Fruit fly (Drosophila melanogaster) whole organism, embryonic: Measurements from ENCODE around the gene Ptp4E.
A peak's percentile ranks its signal among the peaks of the same experiment; 100 is the strongest.

Source experiments
- ATbp ChIP-seq: fragments of 200-800 bp; sonication (Bioruptor generic); optimal IDR thresholded peaks from 2 replicates; lab custom pipeline; 2017; ENCODE audit warnings: missing biosample characterization, mild to moderate bottlenecking, missing genetic modification characterization, missing genetic modification reagents
- Adf1 ChIP-seq: fragments of 200-800 bp; sonication (Bioruptor generic); IDR thresholded peaks from 2 replicates; pipeline ENCODE4 v1.3.6; 2022; ENCODE audit warnings: missing biosample characterization, missing genetic modification characterization
- B-H1 ChIP-seq: fragments of 200-800 bp; sonication (Bioruptor generic); IDR thresholded peaks from 3 replicates; pipeline ENCODE4 v1.3.6; 2022; ENCODE audit warnings: missing biosample characterization, missing genetic modification characterization
- B-H2 ChIP-seq: fragments of 200-800 bp; sonication (Bioruptor generic); optimal IDR thresholded peaks from 2 replicates; lab custom pipeline; 2018; ENCODE audit warnings: missing biosample characterization, mild to moderate bottlenecking, missing genetic modification characterization
- CG10431 ChIP-seq: fragments of 200-800 bp; sonication (Bioruptor generic); optimal IDR thresholded peaks from 3 replicates; lab custom pipeline; 2018; ENCODE audit warnings: missing biosample characterization, mild to moderate bottlenecking, missing genetic modification characterization
- CG12391 ChIP-seq: fragments of 200-800 bp; sonication (Bioruptor generic); optimal IDR thresholded peaks from 3 replicates; lab custom pipeline; 2018; ENCODE audit warnings: missing biosample characterization, mild to moderate bottlenecking, missing genetic modification characterization, moderate library complexity
- CG12942 ChIP-seq: fragments of 200-800 bp; sonication (Bioruptor generic); optimal IDR thresholded peaks from 3 replicates; lab custom pipeline; 2016; ENCODE audit warnings: missing biosample characterization, missing genetic modification characterization
- CG14710 ChIP-seq: fragments of 200-800 bp; sonication (Bioruptor generic); optimal IDR thresholded peaks from 3 replicates; lab custom pipeline; 2019; ENCODE audit warnings: missing biosample characterization, mild to moderate bottlenecking, missing genetic modification characterization, moderate library complexity
- CG1529 ChIP-seq: fragments of 200-800 bp; sonication (Bioruptor generic); optimal IDR thresholded peaks from 3 replicates; lab custom pipeline; 2018; ENCODE audit warnings: missing biosample characterization, missing genetic modification characterization
- CG15696 ChIP-seq: fragments of 200-800 bp; sonication (Bioruptor generic); optimal IDR thresholded peaks from 2 replicates; lab custom pipeline; 2019; ENCODE audit warnings: missing biosample characterization, mild to moderate bottlenecking, missing genetic modification characterization, moderate library complexity
- CG17359 ChIP-seq: fragments of 200-800 bp; sonication (Bioruptor generic); optimal IDR thresholded peaks from 3 replicates; lab custom pipeline; 2018; ENCODE audit warnings: missing biosample characterization, mild to moderate bottlenecking, missing genetic modification characterization, moderate library complexity
- CG17802 ChIP-seq: fragments of 200-800 bp; sonication (Bioruptor generic); optimal IDR thresholded peaks from 2 replicates; lab custom pipeline; 2018; ENCODE audit warnings: missing biosample characterization, mild to moderate bottlenecking, missing genetic modification characterization, moderate library complexity
- CG18011 ChIP-seq: fragments of 200-800 bp; sonication (Bioruptor generic); optimal IDR thresholded peaks from 2 replicates; lab custom pipeline; 2017; ENCODE audit warnings: missing biosample characterization, missing genetic modification characterization, mild to moderate bottlenecking, moderate library complexity, missing genotype
- CG2116 ChIP-seq: fragments of 200-800 bp; sonication (Bioruptor generic); optimal IDR thresholded peaks from 3 replicates; lab custom pipeline; 2018; ENCODE audit warnings: missing biosample characterization, mild to moderate bottlenecking, missing genetic modification characterization
- CG34376 ChIP-seq: fragments of 200-800 bp; sonication (Bioruptor generic); optimal IDR thresholded peaks from 2 replicates; lab custom pipeline; 2018; ENCODE audit warnings: missing biosample characterization, mild to moderate bottlenecking, missing genetic modification characterization
- CG34422 ChIP-seq: fragments of 200-800 bp; sonication (Bioruptor generic); IDR thresholded peaks from 3 replicates; pipeline ENCODE4 v1.3.6; 2022; ENCODE audit warnings: missing biosample characterization, missing genetic modification characterization
- CG42726 ChIP-seq: fragments of 200-800 bp; sonication (Bioruptor generic); IDR thresholded peaks from 2 replicates; pipeline ENCODE4 v1.3.6; 2022; ENCODE audit warnings: missing biosample characterization, missing genetic modification characterization; ENCODE audit not compliant: partially characterized antibody
- CG4617 ChIP-seq: fragments of 200-800 bp; sonication (Bioruptor generic); optimal IDR thresholded peaks from 3 replicates; lab custom pipeline; 2016; ENCODE audit warnings: missing biosample characterization, missing genetic modification characterization, borderline replicate concordance
- CG7786 ChIP-seq: fragments of 200-800 bp; sonication (Bioruptor generic); optimal IDR thresholded peaks from 2 replicates; lab custom pipeline; 2016; ENCODE audit warnings: missing biosample characterization, missing genetic modification characterization
- CG8478 ChIP-seq: fragments of >200 bp; optimal IDR thresholded peaks from 2 replicates; lab custom pipeline; 2018
- CG9876 ChIP-seq: fragments of 200-800 bp; sonication (Bioruptor generic); optimal IDR thresholded peaks from 2 replicates; lab custom pipeline; 2016; ENCODE audit warnings: missing biosample characterization, missing genetic modification characterization
- Dek ChIP-seq: fragments of 200-800 bp; sonication (Bioruptor generic); optimal IDR thresholded peaks from 3 replicates; lab custom pipeline; 2019; ENCODE audit warnings: missing biosample characterization, mild to moderate bottlenecking, missing genetic modification characterization, moderate library complexity
- Gsc ChIP-seq: fragments of 200-800 bp; sonication (Bioruptor generic); IDR thresholded peaks from 2 replicates; pipeline ENCODE4 v1.3.6; 2022; ENCODE audit warnings: missing biosample characterization, missing genetic modification characterization
- HLH54F ChIP-seq: fragments of 200-800 bp; sonication (Bioruptor generic); optimal IDR thresholded peaks from 3 replicates; lab custom pipeline; 2016; ENCODE audit warnings: missing biosample characterization, missing genetic modification characterization
- Hmr ChIP-seq: fragments of 200-800 bp; sonication (Bioruptor generic); optimal IDR thresholded peaks from 3 replicates; lab custom pipeline; 2017; ENCODE audit warnings: mild to moderate bottlenecking, missing biosample characterization, missing genetic modification reagents, missing genetic modification characterization
- Med ChIP-seq: fragments of 200-800 bp; sonication (Bioruptor generic); peaks from one replicate; lab custom pipeline; 2016; ENCODE audit warnings: missing biosample characterization, missing genetic modification characterization, mild to moderate bottlenecking, inconsistent platforms, moderate library complexity
- Meics ChIP-seq: fragments of 200-800 bp; sonication (Bioruptor generic); optimal IDR thresholded peaks from 2 replicates; lab custom pipeline; 2017; ENCODE audit warnings: missing biosample characterization, mild to moderate bottlenecking, missing genetic modification characterization
- Mrtf ChIP-seq: fragments of 200-800 bp; sonication (Bioruptor generic); IDR thresholded peaks from 3 replicates; pipeline ENCODE4 v1.3.6; 2022; ENCODE audit warnings: missing biosample characterization, missing genetic modification characterization
- Opbp ChIP-seq: fragments of 200-800 bp; sonication (Bioruptor generic); IDR thresholded peaks from 3 replicates; pipeline ENCODE4 v1.3.6; 2022; ENCODE audit warnings: missing biosample characterization, missing genetic modification characterization; ENCODE audit not compliant: partially characterized antibody
- Ravus ChIP-seq: fragments of 200-800 bp; sonication (Bioruptor generic); IDR thresholded peaks from 2 replicates; pipeline ENCODE4 v1.3.6; 2022; ENCODE audit warnings: missing biosample characterization, missing genetic modification characterization
- Stat92E ChIP-seq, 3 experiments: fragments of >200 bp in 2 of 3; fragments of 200-800 bp in 1 of 3; sonication (Bioruptor generic) in 1 of 3; optimal IDR thresholded peaks; 2 replicates each; lab custom pipeline; 2017 to 2019; ENCODE audit warnings: missing biosample characterization in 3 of 3, missing genetic modification characterization in 3 of 3, mild to moderate bottlenecking in 1 of 3, moderate library complexity in 1 of 3
- Xrp1 ChIP-seq: fragments of 200-800 bp; sonication (Bioruptor generic); IDR thresholded peaks from 2 replicates; pipeline ENCODE4 v1.3.6; 2022; ENCODE audit warnings: missing biosample characterization, missing genetic modification characterization
- bcd ChIP-seq: fragments of 200-800 bp; sonication (Bioruptor generic); optimal IDR thresholded peaks from 2 replicates; lab custom pipeline; 2017; ENCODE audit warnings: missing biosample characterization, mild to moderate bottlenecking, missing genetic modification characterization
- br ChIP-seq: fragments of >200 bp; optimal IDR thresholded peaks from 2 replicates; lab custom pipeline; 2017
- cato ChIP-seq: fragments of 200-800 bp; sonication (Bioruptor generic); optimal IDR thresholded peaks from 2 replicates; lab custom pipeline; 2016; ENCODE audit warnings: missing biosample characterization, missing genetic modification characterization, borderline replicate concordance
- caup ChIP-seq: fragments of 200-800 bp; sonication (Bioruptor generic); optimal IDR thresholded peaks from 3 replicates; lab custom pipeline; 2017; ENCODE audit warnings: missing biosample characterization, mild to moderate bottlenecking, missing genetic modification characterization, moderate library complexity; ENCODE audit not compliant: severe bottlenecking
- dysf ChIP-seq: fragments of 200-800 bp; sonication (Bioruptor generic); IDR thresholded peaks from 3 replicates; pipeline ENCODE4 v1.3.6; 2022; ENCODE audit warnings: missing biosample characterization, missing genetic modification characterization
- gcm2 ChIP-seq: fragments of 200-800 bp; sonication (Bioruptor generic); optimal IDR thresholded peaks from 2 replicates; lab custom pipeline; 2016; ENCODE audit warnings: missing biosample characterization, missing genetic modification characterization
- jigr1 ChIP-seq: fragments of 200-800 bp; sonication (Bioruptor generic); IDR thresholded peaks from 3 replicates; pipeline ENCODE4 v1.3.6; 2022; ENCODE audit warnings: missing biosample characterization, missing genetic modification characterization
- jumu ChIP-seq: fragments of 200-800 bp; sonication (Bioruptor generic); optimal IDR thresholded peaks from 3 replicates; lab custom pipeline; 2016; ENCODE audit warnings: missing biosample characterization, missing genetic modification characterization
- ken ChIP-seq: fragments of 200-800 bp; sonication (Bioruptor generic); IDR thresholded peaks from 3 replicates; pipeline ENCODE4 v1.3.6; 2022; ENCODE audit warnings: missing biosample characterization, missing genetic modification characterization
- knrl ChIP-seq: fragments of 200-800 bp; sonication (Bioruptor generic); IDR thresholded peaks from 3 replicates; pipeline ENCODE4 v1.3.6; 2022; ENCODE audit warnings: missing biosample characterization, missing genetic modification characterization; ENCODE audit not compliant: partially characterized antibody
- lbe ChIP-seq: fragments of 200-800 bp; sonication (Bioruptor generic); optimal IDR thresholded peaks from 2 replicates; lab custom pipeline; 2016; ENCODE audit warnings: missing biosample characterization, mild to moderate bottlenecking, missing genetic modification characterization
- nerfin-2 ChIP-seq: fragments of 200-800 bp; sonication (Bioruptor generic); IDR thresholded peaks from 2 replicates; pipeline ENCODE4 v1.3.6; 2022; ENCODE audit warnings: missing biosample characterization, missing genetic modification characterization; ENCODE audit not compliant: partially characterized antibody
- otp ChIP-seq: fragments of 200-800 bp; sonication (Bioruptor generic); IDR thresholded peaks from 3 replicates; pipeline ENCODE4, ENCODE4 v1.3.6; 2022; ENCODE audit warnings: missing biosample characterization, missing genetic modification characterization
- pho ChIP-seq: fragments of 200-800 bp; sonication (Bioruptor generic); optimal IDR thresholded peaks from 2 replicates; lab custom pipeline; 2016; ENCODE audit warnings: missing biosample characterization, missing genetic modification characterization
- psq ChIP-seq: fragments of 200-800 bp; sonication (Bioruptor generic); optimal IDR thresholded peaks from 2 replicates; lab custom pipeline; 2017; ENCODE audit warnings: missing biosample characterization, missing genetic modification characterization
- run ChIP-seq: fragments of 200-800 bp; sonication (Bioruptor generic); optimal IDR thresholded peaks from 3 replicates; lab custom pipeline; 2018; ENCODE audit warnings: missing biosample characterization, mild to moderate bottlenecking, missing genetic modification characterization
- sd ChIP-seq: fragments of 200-800 bp; sonication (Bioruptor generic); optimal IDR thresholded peaks from 3 replicates; lab custom pipeline; 2018; ENCODE audit warnings: missing biosample characterization, mild to moderate bottlenecking, missing genetic modification characterization, moderate library complexity

Gene Ptp4E

DNA sequence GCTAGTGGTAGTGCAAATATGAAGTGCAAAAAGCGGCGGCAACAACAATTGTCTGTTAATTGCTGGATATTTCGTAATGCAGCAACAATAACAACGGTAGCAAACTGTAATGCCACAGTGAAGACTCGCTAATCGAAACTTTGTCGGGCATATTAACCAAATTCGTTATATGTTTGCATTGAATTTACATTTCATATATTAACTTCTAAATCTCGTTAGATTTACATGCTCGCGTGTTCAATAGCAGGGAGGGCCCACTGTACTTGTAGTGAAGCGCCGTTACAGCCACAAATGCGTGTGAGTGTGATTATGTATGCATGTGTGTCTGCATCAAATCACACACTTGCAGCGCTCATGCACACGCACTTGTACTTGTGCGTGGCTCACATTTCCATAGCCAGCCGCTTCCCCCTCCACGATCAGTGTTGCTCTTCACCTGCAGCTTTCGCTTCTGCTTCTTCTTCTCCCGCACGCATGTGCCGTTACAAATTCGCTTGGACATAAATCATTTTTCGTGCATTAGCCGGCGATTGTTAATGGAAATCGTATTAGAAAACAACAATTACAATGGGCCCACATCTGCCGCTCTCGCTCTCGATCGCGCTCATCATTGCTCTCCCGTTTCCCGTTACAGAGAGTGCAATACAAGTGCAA, 987 bp downstream of the Ptp4E start (continued):
- TF ChIP-seq caup: peak; percentile 84
- TF ChIP-seq run (tag; lab: Kevin White, UChicago): peak; percentile 82
- peak; percentile 28; the same call in 1 of the 3 replicates for TF ChIP-seq Opbp (GFP tag; lab: Robert Waterston, UW)
- TF ChIP-seq Dek (tag; lab: Kevin White, UChicago): peak; percentile 86
- peak; percentile 89 for TF ChIP-seq jigr1 (GFP tag; lab: Robert Waterston, UW)
- TF ChIP-seq Ravus (GFP tag; lab: Robert Waterston, UW): peak; percentile 65
- TF ChIP-seq Meics (GFP tag; lab: Kevin White, UChicago): peak; percentile 86
- TF ChIP-seq Mrtf: peak; percentile 97
- peak; percentile 86 for TF ChIP-seq CG12942
- TF ChIP-seq gcm2: peak; percentile 89
- TF ChIP-seq CG17802 (tag; lab: Kevin White, UChicago): peak; percentile 87
- TF ChIP-seq cato (GFP tag; lab: Kevin White, UChicago): peak; percentile 90
- TF ChIP-seq CG42726 (GFP tag; lab: Robert Waterston, UW): no peak
- TF ChIP-seq CG34376 (GFP tag; lab: Kevin White, UChicago): peak; percentile 1
- TF ChIP-seq br (lab: Kevin White, UChicago): no peak
- TF ChIP-seq bcd (GFP tag; lab: Kevin White, UChicago): peak; percentile 93
- peak; percentile 87 for TF ChIP-seq CG4617 (GFP tag; lab: Kevin White, UChicago)
- peak; percentile 96 for TF ChIP-seq CG1529
- no peak for TF ChIP-seq knrl (GFP tag; lab: Robert Waterston, UW)
- peak; percentile 97 for TF ChIP-seq otp (GFP tag; lab: Robert Waterston, UW)
- TF ChIP-seq CG9876 (GFP tag; lab: Kevin White, UChicago): peak; percentile 85
- TF ChIP-seq B-H1 (GFP tag; lab: Robert Waterston, UW): peak; percentile 94
- peak; percentile 98 for TF ChIP-seq CG15696
- TF ChIP-seq nerfin-2 (GFP tag; lab: Robert Waterston, UW): no peak
- TF ChIP-seq pho: peak; percentile 81
- TF ChIP-seq CG12391 (tag; lab: Kevin White, UChicago): peak; percentile 94
- TF ChIP-seq CG10431 (GFP tag; lab: Kevin White, UChicago): peak; percentile 87
- TF ChIP-seq dysf (GFP tag; lab: Robert Waterston, UW): peak; percentile 95
- TF ChIP-seq CG17359 (tag; lab: Kevin White, UChicago): peak; percentile 98
- TF ChIP-seq Gsc (GFP tag; lab: Robert Waterston, UW): peak; percentile 90
- peak; percentile 99 for TF ChIP-seq Med (GFP tag; lab: Kevin White, UChicago)
- no peak for TF ChIP-seq CG8478 (lab: Kevin White, UChicago)
- TF ChIP-seq Adf1 (GFP tag; lab: Robert Waterston, UW): no peak; the same call in 1 of the 2 replicates
- peak; percentile 94 for TF ChIP-seq jumu (GFP tag; lab: Kevin White, UChicago)
- peak in 1 of 3 experiments; percentile 17 for TF ChIP-seq Stat92E (GFP tag; optimal IDR thresholded peaks at IDR 0.05; lab: Kevin White, UChicago)
- peak; percentile 60 for TF ChIP-seq sd (tag; lab: Kevin White, UChicago)
- peak; percentile 79 for TF ChIP-seq Hmr (GFP tag; lab: Kevin White, UChicago)
- TF ChIP-seq HLH54F (GFP tag; lab: Kevin White, UChicago): peak; percentile 88
- TF ChIP-seq CG34422 (GFP tag; lab: Robert Waterston, UW): peak; percentile 96
- peak; percentile 98 for TF ChIP-seq ken (GFP tag; lab: Robert Waterston, UW)
- TF ChIP-seq psq (GFP tag; lab: Kevin White, UChicago): peak; percentile 42
- TF ChIP-seq CG7786 (GFP tag; lab: Kevin White, UChicago): peak; percentile 92
- TF ChIP-seq ATbp (GFP tag; lab: Kevin White, UChicago): peak; percentile 97
- peak; percentile 68 for TF ChIP-seq CG18011 (GFP tag; lab: Kevin White, UChicago)
- TF ChIP-seq Xrp1 (GFP tag; lab: Robert Waterston, UW): peak; percentile 98
- peak; percentile 94 for TF ChIP-seq CG14710
- peak; percentile 34 for TF ChIP-seq B-H2
- TF ChIP-seq CG2116: peak; percentile 66
- TF ChIP-seq lbe (GFP tag; lab: Kevin White, UChicago): peak; percentile 82
